Worm (Caenorhabditis elegans) whole organism, late embryonic: ENCODE measurements around the gene chil-22.

ENCODE experiments used
- T23F11.4 ChIP-seq: fragments of 200-800 bp; sonication (Bioruptor generic); optimal IDR thresholded peaks from 2 replicates; lab custom pipeline; 2018; ENCODE audit warnings: mild to moderate bottlenecking, missing genetic modification characterization, missing compliant biosample characterization
- Y22D7AL.16 ChIP-seq: sonication (generic microtip); optimal IDR thresholded peaks from 2 replicates; lab custom pipeline; 2016; ENCODE audit warnings: missing genetic modification characterization, missing compliant biosample characterization
- ama-1 ChIP-seq: fragments of 150-350 bp; optimal IDR thresholded peaks from 2 replicates; lab custom pipeline; 2014
- ceh-2 ChIP-seq: sonication (generic microtip); optimal IDR thresholded peaks from 2 replicates; lab custom pipeline; 2016; ENCODE audit warnings: missing genotype, missing genetic modification characterization, missing compliant biosample characterization
- elt-4 ChIP-seq: sonication (generic microtip); optimal IDR thresholded peaks from 2 replicates; lab custom pipeline; 2016; ENCODE audit warnings: missing genetic modification characterization, missing compliant biosample characterization
- fkh-10 ChIP-seq: fragments of 150-350 bp; optimal IDR thresholded peaks from 2 replicates; lab custom pipeline; 2014; ENCODE audit warnings: missing biosample characterization, missing genetic modification reagents, missing genetic modification characterization
- lin-11 ChIP-seq: fragments of 200-800 bp; sonication (Bioruptor generic); optimal IDR thresholded peaks from 2 replicates; lab custom pipeline; 2018; ENCODE audit warnings: mild to moderate bottlenecking, missing genetic modification characterization, missing compliant biosample characterization
- nhr-11 ChIP-seq: fragments of 150-350 bp; optimal IDR thresholded peaks from 2 replicates; lab custom pipeline; 2014; ENCODE audit warnings: missing biosample characterization, missing genetic modification characterization
- pag-3 ChIP-seq: sonication (generic microtip); optimal IDR thresholded peaks from 2 replicates; lab custom pipeline; 2016; ENCODE audit warnings: missing compliant biosample characterization, missing genetic modification characterization, borderline replicate concordance
- pqm-1 ChIP-seq: sonication (generic microtip); optimal IDR thresholded peaks from 2 replicates; lab custom pipeline; 2016; ENCODE audit warnings: missing genetic modification characterization, missing compliant biosample characterization
- rnt-1 ChIP-seq: sonication (generic microtip); optimal IDR thresholded peaks from 2 replicates; lab custom pipeline; 2016; ENCODE audit warnings: missing genetic modification characterization, missing compliant biosample characterization
- tbx-2 ChIP-seq: sonication (generic microtip); optimal IDR thresholded peaks from 2 replicates; lab custom pipeline; 2016; ENCODE audit warnings: missing genetic modification characterization, missing compliant biosample characterization
- unc-42 ChIP-seq: sonication (generic microtip); optimal IDR thresholded peaks from 2 replicates; lab custom pipeline; 2016; ENCODE audit warnings: missing genotype, missing genetic modification characterization, missing compliant biosample characterization
- unc-86 ChIP-seq: sonication (generic microtip); optimal IDR thresholded peaks from 2 replicates; lab custom pipeline; 2016; ENCODE audit warnings: missing genetic modification characterization, missing compliant biosample characterization

ce11 chrII:9431119-9431518 lies 34.9 kb downstream of the chil-22 start:
- TF ChIP-seq ceh-2 = no peak
- TF ChIP-seq fkh-10 = no peak
- no peak for TF ChIP-seq unc-42 (tag; lab: Kevin White, UChicago)
- no peak for TF ChIP-seq ama-1 (lab: Kevin White, UChicago)
- TF ChIP-seq T23F11.4 (GFP tag; lab: Kevin White, UChicago) = no peak
- no peak for TF ChIP-seq Y22D7AL.16
- no peak for TF ChIP-seq tbx-2 (tag; lab: Kevin White, UChicago)
- TF ChIP-seq rnt-1 (tag; lab: Kevin White, UChicago) = no peak
- no peak for TF ChIP-seq unc-86 (tag; lab: Kevin White, UChicago)
- TF ChIP-seq nhr-11 (tag; lab: Kevin White, UChicago) = no peak
- TF ChIP-seq elt-4 (tag; lab: Kevin White, UChicago) = no peak
- no peak for TF ChIP-seq lin-11 (tag; lab: Kevin White, UChicago)
- no peak for TF ChIP-seq pqm-1 (tag; lab: Kevin White, UChicago)
- no peak for TF ChIP-seq pag-3 (tag; lab: Kevin White, UChicago)
